Worm (Caenorhabditis elegans) whole organism, early embryonic: Measurements from ENCODE around the gene prcc-1.

Experiments used
- ama-1 ChIP-seq: fragments of 150-350 bp; optimal IDR thresholded peaks from 2 replicates; lab custom pipeline; 2014
- hmbx-1 ChIP-seq: sonication (generic microtip); optimal IDR thresholded peaks from 2 replicates; lab custom pipeline; 2016; ENCODE audit warnings: mild to moderate bottlenecking, missing genetic modification characterization, missing compliant biosample characterization

DNA sequence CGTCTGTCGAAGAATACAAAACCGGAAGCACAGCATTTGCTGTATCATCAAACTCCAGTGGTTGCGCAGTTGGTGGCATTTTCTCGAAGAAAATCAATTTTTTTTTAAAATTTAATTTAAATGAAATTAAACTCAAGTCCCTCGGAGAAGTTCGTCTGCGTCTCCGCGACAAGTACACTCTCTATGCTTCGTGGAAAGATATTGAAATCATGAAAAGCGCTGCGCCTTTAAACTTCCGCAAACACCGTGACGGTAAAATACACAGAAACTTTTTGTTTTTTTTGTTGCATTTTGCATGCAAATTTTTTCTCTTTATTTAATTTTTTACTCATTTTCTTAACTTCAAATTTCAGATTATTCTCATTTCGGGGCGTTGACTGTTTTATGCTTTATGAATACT, 5.1 kb upstream of the prcc-1 start, which contains the start of the genes dli-1, tin-9.2 and exos-4.1:
- TF ChIP-seq ama-1 (lab: Kevin White, UChicago): no peak
- TF ChIP-seq hmbx-1 (tag; lab: Kevin White, UChicago): no peak
